ENCODE assay signal across 1 fruit fly cellular context in genomic region chrX:3538775-3539174, dm6.
TF ChIP-seq lines count a peak whose summit lies in the region.

No protein-coding gene starts in this region.

TF ChIP-seq in whole organism, embryonic, 481 proteins besides CTCF, POLR2A, EP300 and RAD21 (continued from another document and continues in another):
- peak; percentile 85 for TF ChIP-seq sens (GFP tag; lab: Kevin White, UChicago)
- no peak for TF ChIP-seq CG18619 (GFP tag; optimal IDR thresholded peaks at IDR 0.05; lab: Kevin White, UChicago)
- TF ChIP-seq seq (GFP tag; IDR thresholded peaks at IDR 0.05; lab: Robert Waterston, UW): 0 out of 2 replicates have a peak, but pooled peaks have one; percentile 16
- TF ChIP-seq Trl (optimal IDR thresholded peaks at IDR 0.05; lab: Kevin White, UChicago): no peak
- no peak for TF ChIP-seq Trl (GFP tag; optimal IDR thresholded peaks at IDR 0.05; lab: Kevin White, UChicago)
- TF ChIP-seq CG13624 (GFP tag; optimal IDR thresholded peaks at IDR 0.05; lab: Kevin White, UChicago): peak; percentile 52
- TF ChIP-seq ase (GFP tag; IDR thresholded peaks at IDR 0.05; lab: Robert Waterston, UW): 0 out of 3 replicates have a peak, but pooled peaks have one; percentile 26
- TF ChIP-seq CG5180 (GFP tag; optimal IDR thresholded peaks at IDR 0.05; lab: Kevin White, UChicago): no peak
- TF ChIP-seq NfI (GFP tag; optimal IDR thresholded peaks at IDR 0.05; lab: Kevin White, UChicago): no peak
- TF ChIP-seq CG11504 (tag; optimal IDR thresholded peaks at IDR 0.05; lab: Kevin White, UChicago): peak; percentile 26
- TF ChIP-seq Taf1 (GFP tag; IDR thresholded peaks at IDR 0.05; lab: Robert Waterston, UW): no peak
- no peak for TF ChIP-seq br (optimal IDR thresholded peaks at IDR 0.05; lab: Kevin White, UChicago)
- TF ChIP-seq CG7786 (GFP tag; optimal IDR thresholded peaks at IDR 0.05; lab: Kevin White, UChicago): peak; percentile 29
- TF ChIP-seq dysf (GFP tag; IDR thresholded peaks at IDR 0.05; lab: Robert Waterston, UW): peak; percentile 46; the same call in 1 of the 3 replicates
- TF ChIP-seq ab (GFP tag; optimal IDR thresholded peaks at IDR 0.05; lab: Kevin White, UChicago): no peak
- peak; percentile 19 for TF ChIP-seq Chrac-16 (GFP tag; optimal IDR thresholded peaks at IDR 0.05; lab: Kevin White, UChicago)
- TF ChIP-seq ttk (GFP tag; IDR thresholded peaks at IDR 0.05; lab: Robert Waterston, UW): peak; percentile 40; the same call in 1 of the 2 replicates
- peak; percentile 8 for TF ChIP-seq zfh2 (GFP tag; optimal IDR thresholded peaks at IDR 0.05; lab: Kevin White, UChicago)
- TF ChIP-seq H15 (GFP tag; IDR thresholded peaks at IDR 0.05; lab: Robert Waterston, UW): no peak
- no peak for TF ChIP-seq CG10209 (GFP tag; optimal IDR thresholded peaks at IDR 0.05; lab: Kevin White, UChicago)
- no peak for TF ChIP-seq pan (optimal IDR thresholded peaks at IDR 0.05; lab: Kevin White, UChicago)
- peak in 1 of 2 experiments; percentile 47 for TF ChIP-seq pan (GFP tag; optimal IDR thresholded peaks at IDR 0.05 in 1 of 2, IDR thresholded peaks at IDR 0.05 in 1 of 2)
- no peak for TF ChIP-seq hth (optimal IDR thresholded peaks at IDR 0.05; lab: Kevin White, UChicago)
- TF ChIP-seq B-H2 (GFP tag; optimal IDR thresholded peaks at IDR 0.05; lab: Kevin White, UChicago): no peak
- TF ChIP-seq CG4328 (GFP tag; optimal IDR thresholded peaks at IDR 0.05; lab: Kevin White, UChicago): no peak
- TF ChIP-seq pho (GFP tag; optimal IDR thresholded peaks at IDR 0.05; lab: Kevin White, UChicago): peak; percentile 14
- TF ChIP-seq onecut (GFP tag; IDR thresholded peaks at IDR 0.05; lab: Robert Waterston, UW): no peak
- peak; percentile 21 for TF ChIP-seq Mes4 (GFP tag; optimal IDR thresholded peaks at IDR 0.05; lab: Kevin White, UChicago)
- TF ChIP-seq Atf6 (GFP tag; IDR thresholded peaks at IDR 0.05; lab: Robert Waterston, UW): 0 out of 2 replicates have a peak, but pooled peaks have one; percentile 30
- TF ChIP-seq Scr (GFP tag; IDR thresholded peaks at IDR 0.05; lab: Robert Waterston, UW; ENCODE audit: partially characterized antibody): no peak
- TF ChIP-seq CG9727 (GFP tag; optimal IDR thresholded peaks at IDR 0.05; lab: Kevin White, UChicago): no peak
- no peak for TF ChIP-seq ATbp (GFP tag; optimal IDR thresholded peaks at IDR 0.05; lab: Kevin White, UChicago)
- peak; percentile 23 for TF ChIP-seq CG8924 (tag; optimal IDR thresholded peaks at IDR 0.05; lab: Kevin White, UChicago)
- TF ChIP-seq da (GFP tag; optimal IDR thresholded peaks at IDR 0.05; lab: Kevin White, UChicago): no peak
- TF ChIP-seq Dfd (GFP tag; optimal IDR thresholded peaks at IDR 0.05; lab: Kevin White, UChicago): no peak
- no peak for TF ChIP-seq Neu2 (GFP tag; optimal IDR thresholded peaks at IDR 0.05; lab: Kevin White, UChicago; ENCODE audit: borderline replicate concordance)
- peak; percentile 40 for TF ChIP-seq Atf3 (GFP tag; optimal IDR thresholded peaks at IDR 0.05; lab: Kevin White, UChicago)
- TF ChIP-seq peb (GFP tag; IDR thresholded peaks at IDR 0.05; lab: Robert Waterston, UW): no peak
- no peak for TF ChIP-seq CG4404 (GFP tag; IDR thresholded peaks at IDR 0.05; lab: Robert Waterston, UW)
- TF ChIP-seq CG6854 (GFP tag; optimal IDR thresholded peaks at IDR 0.05; lab: Kevin White, UChicago): no peak
- no peak for TF ChIP-seq Eip74EF (GFP tag; optimal IDR thresholded peaks at IDR 0.05; lab: Kevin White, UChicago)
- no peak for TF ChIP-seq Fer3 (tag; optimal IDR thresholded peaks at IDR 0.05; lab: Kevin White, UChicago)
- no peak for TF ChIP-seq gt (GFP tag; IDR thresholded peaks at IDR 0.05; lab: Robert Waterston, UW)
- no peak for TF ChIP-seq C15 (GFP tag; IDR thresholded peaks at IDR 0.05; lab: Robert Waterston, UW)
- 0 out of 2 replicates have a peak, but pooled peaks have one; percentile 24 for TF ChIP-seq E2f1 (GFP tag; IDR thresholded peaks at IDR 0.05; lab: Robert Waterston, UW)
- no peak for TF ChIP-seq CG8388 (GFP tag; optimal IDR thresholded peaks at IDR 0.05; lab: Kevin White, UChicago)
- TF ChIP-seq run (tag; optimal IDR thresholded peaks at IDR 0.05; lab: Kevin White, UChicago): no peak
- peak; percentile 51 for TF ChIP-seq maf-S (GFP tag; optimal IDR thresholded peaks at IDR 0.05; lab: Kevin White, UChicago)
- TF ChIP-seq Ada2b (GFP tag; IDR thresholded peaks at IDR 0.05; lab: Robert Waterston, UW): no peak
- TF ChIP-seq dan (GFP tag; IDR thresholded peaks at IDR 0.05; lab: Robert Waterston, UW): no peak
- TF ChIP-seq sens-2 (GFP tag; IDR thresholded peaks at IDR 0.05; lab: Robert Waterston, UW): peak; percentile 28; the same call in 1 of the 2 replicates
- TF ChIP-seq CHES-1-like (GFP tag; optimal IDR thresholded peaks at IDR 0.05; lab: Kevin White, UChicago): peak; percentile 17
- TF ChIP-seq Doc3 (GFP tag; IDR thresholded peaks at IDR 0.05; lab: Robert Waterston, UW; ENCODE audit: partially characterized antibody): no peak
- peak; percentile 65 for TF ChIP-seq row (GFP tag; IDR thresholded peaks at IDR 0.05; lab: Robert Waterston, UW)
- peak; percentile 41 for TF ChIP-seq CG17328 (GFP tag; IDR thresholded peaks at IDR 0.05; lab: Robert Waterston, UW)
- no peak; the same call in 2 of the 3 replicates for TF ChIP-seq CG11695 (GFP tag; IDR thresholded peaks at IDR 0.05; lab: Robert Waterston, UW)
- no peak for TF ChIP-seq Stat92E (GFP tag; optimal IDR thresholded peaks at IDR 0.05; lab: Kevin White, UChicago)
- TF ChIP-seq vnd (GFP tag; IDR thresholded peaks at IDR 0.05; lab: Robert Waterston, UW; ENCODE audit: partially characterized antibody): no peak
- TF ChIP-seq gem (tag; optimal IDR thresholded peaks at IDR 0.05; lab: Kevin White, UChicago): peak; percentile 42
- TF ChIP-seq CG1792 (GFP tag; optimal IDR thresholded peaks at IDR 0.05; lab: Kevin White, UChicago): peak; percentile 17
- no peak for TF ChIP-seq Hr39 (optimal IDR thresholded peaks at IDR 0.05; lab: Kevin White, UChicago)
- TF ChIP-seq CG18599 (GFP tag; optimal IDR thresholded peaks at IDR 0.05; lab: Kevin White, UChicago): no peak
- TF ChIP-seq CG4820 (GFP tag; optimal IDR thresholded peaks at IDR 0.05; lab: Kevin White, UChicago): no peak
- peak; percentile 48 for TF ChIP-seq Xbp1 (GFP tag; optimal IDR thresholded peaks at IDR 0.05; lab: Kevin White, UChicago)
- TF ChIP-seq CG17359 (tag; optimal IDR thresholded peaks at IDR 0.05; lab: Kevin White, UChicago): no peak
- no peak for TF ChIP-seq Side (GFP tag; optimal IDR thresholded peaks at IDR 0.05; lab: Kevin White, UChicago)
- TF ChIP-seq CG1602 (GFP tag; optimal IDR thresholded peaks at IDR 0.05; lab: Kevin White, UChicago): peak; percentile 23
- TF ChIP-seq CG17568 (GFP tag; optimal IDR thresholded peaks at IDR 0.05; lab: Kevin White, UChicago): no peak
- no peak for TF ChIP-seq CG31388 (GFP tag; optimal IDR thresholded peaks at IDR 0.05; lab: Kevin White, UChicago)
- TF ChIP-seq CG10431 (GFP tag; optimal IDR thresholded peaks at IDR 0.05; lab: Kevin White, UChicago): no peak
- TF ChIP-seq CG2199 (GFP tag; IDR thresholded peaks at IDR 0.05; lab: Robert Waterston, UW): no peak
- TF ChIP-seq zen2 (GFP tag; IDR thresholded peaks at IDR 0.05; lab: Robert Waterston, UW; ENCODE audit: partially characterized antibody): no peak
- peak; percentile 10 for TF ChIP-seq slou (GFP tag; optimal IDR thresholded peaks at IDR 0.05; lab: Kevin White, UChicago)
- TF ChIP-seq kni (GFP tag; optimal IDR thresholded peaks at IDR 0.05; lab: Kevin White, UChicago): no peak
- peak; percentile 43 for TF ChIP-seq CG30403 (GFP tag; optimal IDR thresholded peaks at IDR 0.05; lab: Kevin White, UChicago)
- TF ChIP-seq Ets65A (GFP tag; lab: Kevin White, UChicago): peak; percentile 65
- no peak for TF ChIP-seq gce (GFP tag; IDR thresholded peaks at IDR 0.05; lab: Robert Waterston, UW)
- peak; percentile 26 for TF ChIP-seq CG15269 (tag; optimal IDR thresholded peaks at IDR 0.05; lab: Kevin White, UChicago)
- no peak for TF ChIP-seq tap (tag; optimal IDR thresholded peaks at IDR 0.05; lab: Kevin White, UChicago)
- TF ChIP-seq CG4730 (GFP tag; IDR thresholded peaks at IDR 0.05; lab: Robert Waterston, UW): 0 out of 2 replicates have a peak, but pooled peaks have one; percentile 5
- TF ChIP-seq CG12659 (GFP tag; optimal IDR thresholded peaks at IDR 0.05; lab: Kevin White, UChicago): peak; percentile 16
- no peak for TF ChIP-seq CG1647 (GFP tag; optimal IDR thresholded peaks at IDR 0.05; lab: Kevin White, UChicago)
- peak; percentile 50 for TF ChIP-seq bab2 (GFP tag; optimal IDR thresholded peaks at IDR 0.05; lab: Kevin White, UChicago)
- TF ChIP-seq CG2712 (tag; optimal IDR thresholded peaks at IDR 0.05; lab: Kevin White, UChicago): peak; percentile 35
- peak; percentile 55 for TF ChIP-seq slp2 (GFP tag; optimal IDR thresholded peaks at IDR 0.05; lab: Kevin White, UChicago)
- TF ChIP-seq scrt (GFP tag; optimal IDR thresholded peaks at IDR 0.05; lab: Kevin White, UChicago): no peak
- no peak for TF ChIP-seq CG14860 (GFP tag; IDR thresholded peaks at IDR 0.05; lab: Robert Waterston, UW; ENCODE audit: partially characterized antibody)
- TF ChIP-seq CG15514 (GFP tag; optimal IDR thresholded peaks at IDR 0.05; lab: Kevin White, UChicago): no peak
- TF ChIP-seq ara (GFP tag; IDR thresholded peaks at IDR 0.05; lab: Robert Waterston, UW): no peak
- TF ChIP-seq Hsf (GFP tag; optimal IDR thresholded peaks at IDR 0.05; lab: Kevin White, UChicago): peak; percentile 64
- 0 out of 2 replicates have a peak, but pooled peaks have one; percentile 33 for TF ChIP-seq CG31441 (GFP tag; IDR thresholded peaks at IDR 0.05; lab: Robert Waterston, UW)
- TF ChIP-seq Hr51 (GFP tag; optimal IDR thresholded peaks at IDR 0.05; lab: Kevin White, UChicago): peak in 1 of 2 experiments; percentile 8
- TF ChIP-seq dm (GFP tag; optimal IDR thresholded peaks at IDR 0.05; lab: Kevin White, UChicago): no peak
- no peak for TF ChIP-seq CG6272 (GFP tag; IDR thresholded peaks at IDR 0.05; lab: Robert Waterston, UW)
- TF ChIP-seq zfh1 (GFP tag; IDR thresholded peaks at IDR 0.05; lab: Robert Waterston, UW): 0 out of 3 replicates have a peak, but pooled peaks have one; percentile 26
- TF ChIP-seq CG7839 (tag; optimal IDR thresholded peaks at IDR 0.05; lab: Kevin White, UChicago): peak; percentile 5
- no peak for TF ChIP-seq ems (GFP tag; optimal IDR thresholded peaks at IDR 0.05; lab: Kevin White, UChicago)
- TF ChIP-seq dimm (GFP tag; IDR thresholded peaks at IDR 0.05; lab: Robert Waterston, UW): no peak
- TF ChIP-seq tgo (GFP tag; IDR thresholded peaks at IDR 0.05; lab: Robert Waterston, UW): peak; percentile 51; the same call in 2 of the 3 replicates
- TF ChIP-seq Nf-YB (GFP tag; optimal IDR thresholded peaks at IDR 0.05; lab: Kevin White, UChicago): no peak
- peak; percentile 18 for TF ChIP-seq dmrt99B (tag; optimal IDR thresholded peaks at IDR 0.05; lab: Kevin White, UChicago)
- TF ChIP-seq CG1529 (GFP tag; optimal IDR thresholded peaks at IDR 0.05; lab: Kevin White, UChicago): no peak
- TF ChIP-seq ftz-f1 (GFP tag; optimal IDR thresholded peaks at IDR 0.05; lab: Kevin White, UChicago): no peak
- no peak for TF ChIP-seq so (GFP tag; IDR thresholded peaks at IDR 0.05; lab: Robert Waterston, UW)
- TF ChIP-seq az2 (GFP tag; optimal IDR thresholded peaks at IDR 0.05; lab: Kevin White, UChicago): peak; percentile 37
- TF ChIP-seq Max (GFP tag; optimal IDR thresholded peaks at IDR 0.05; lab: Kevin White, UChicago): no peak
- TF ChIP-seq org-1 (GFP tag; optimal IDR thresholded peaks at IDR 0.05; lab: Kevin White, UChicago): no peak
- TF ChIP-seq lmd (GFP tag; IDR thresholded peaks at IDR 0.05; lab: Robert Waterston, UW): peak; percentile 59
- no peak for TF ChIP-seq CG10654 (GFP tag; optimal IDR thresholded peaks at IDR 0.05; lab: Kevin White, UChicago)
- TF ChIP-seq tio (GFP tag; optimal IDR thresholded peaks at IDR 0.05; lab: Kevin White, UChicago): peak; percentile 14
- TF ChIP-seq CG6254 (GFP tag; optimal IDR thresholded peaks at IDR 0.05; lab: Kevin White, UChicago): no peak
- TF ChIP-seq her (GFP tag; optimal IDR thresholded peaks at IDR 0.05; lab: Kevin White, UChicago): peak; percentile 1
- no peak for TF ChIP-seq Elba2 (GFP tag; optimal IDR thresholded peaks at IDR 0.05; lab: Kevin White, UChicago)
- TF ChIP-seq CG2678 (tag; optimal IDR thresholded peaks at IDR 0.05; lab: Kevin White, UChicago): no peak
- TF ChIP-seq MESR4 (GFP tag; optimal IDR thresholded peaks at IDR 0.05; lab: Kevin White, UChicago): no peak
- no peak for TF ChIP-seq gfzf (GFP tag; optimal IDR thresholded peaks at IDR 0.05; lab: Kevin White, UChicago)
- TF ChIP-seq Blimp-1 (GFP tag; optimal IDR thresholded peaks at IDR 0.05; lab: Kevin White, UChicago): peak; percentile 21
- no peak for TF ChIP-seq kah (GFP tag; optimal IDR thresholded peaks at IDR 0.05; lab: Kevin White, UChicago)
- peak; percentile 37 for TF ChIP-seq CG8944 (GFP tag; optimal IDR thresholded peaks at IDR 0.05; lab: Kevin White, UChicago)
- TF ChIP-seq wor (GFP tag; IDR thresholded peaks at IDR 0.05; lab: Robert Waterston, UW): peak; percentile 23; the same call in 1 of the 2 replicates
- TF ChIP-seq al (GFP tag; IDR thresholded peaks at IDR 0.05; lab: Robert Waterston, UW): no peak
- TF ChIP-seq CG11456 (GFP tag; IDR thresholded peaks at IDR 0.05; lab: Robert Waterston, UW): 0 out of 3 replicates have a peak, but pooled peaks have one; percentile 19
- no peak for TF ChIP-seq Lim3 (GFP tag; IDR thresholded peaks at IDR 0.05; lab: Robert Waterston, UW)
- TF ChIP-seq CG15011 (GFP tag; optimal IDR thresholded peaks at IDR 0.05; lab: Kevin White, UChicago): no peak
- no peak for TF ChIP-seq tup (GFP tag; optimal IDR thresholded peaks at IDR 0.05; lab: Kevin White, UChicago)
- no peak for TF ChIP-seq sna (GFP tag; IDR thresholded peaks at IDR 0.05; lab: Robert Waterston, UW; ENCODE audit: partially characterized antibody)
- TF ChIP-seq Myb (GFP tag; optimal IDR thresholded peaks at IDR 0.05; lab: Kevin White, UChicago): peak; percentile 28
- TF ChIP-seq sd (tag; optimal IDR thresholded peaks at IDR 0.05; lab: Kevin White, UChicago): no peak
- TF ChIP-seq stwl (tag; optimal IDR thresholded peaks at IDR 0.05; lab: Kevin White, UChicago): no peak
- no peak for TF ChIP-seq CG6654 (GFP tag; optimal IDR thresholded peaks at IDR 0.05; lab: Kevin White, UChicago)
- TF ChIP-seq wdn (GFP tag; IDR thresholded peaks at IDR 0.05; lab: Robert Waterston, UW): no peak
- TF ChIP-seq NC2β (GFP tag; optimal IDR thresholded peaks at IDR 0.05; lab: Kevin White, UChicago): no peak
- TF ChIP-seq NFAT (GFP tag; IDR thresholded peaks at IDR 0.05; lab: Robert Waterston, UW): no peak
- TF ChIP-seq Antp (GFP tag; optimal IDR thresholded peaks at IDR 0.05; lab: Kevin White, UChicago): peak; percentile 3
